Worm (Caenorhabditis elegans) whole organism, L1 larva: Measurements from ENCODE around the gene dpy-2.

Experiments
- C16A3.4 ChIP-seq: fragments of 150-350 bp; optimal IDR thresholded peaks from 2 replicates; lab custom pipeline; 2014; ENCODE audit warnings: missing biosample characterization, missing genetic modification characterization
- C34B4.2 ChIP-seq: sonication (generic microtip); optimal IDR thresholded peaks from 2 replicates; lab custom pipeline; 2017; ENCODE audit warnings: mild to moderate bottlenecking, missing genetic modification characterization, missing compliant biosample characterization
- aha-1 ChIP-seq: fragments of 150-350 bp; optimal IDR thresholded peaks from 2 replicates; lab custom pipeline; 2014; ENCODE audit warnings: missing biosample characterization, missing genetic modification characterization
- alr-1 ChIP-seq: fragments of 200-800 bp; sonication (Bioruptor generic); optimal IDR thresholded peaks from 2 replicates; lab custom pipeline; 2018; ENCODE audit warnings: borderline replicate concordance, mild to moderate bottlenecking, missing genetic modification characterization, missing compliant biosample characterization
- blmp-1 ChIP-seq: fragments of 150-350 bp; optimal IDR thresholded peaks from 2 replicates; lab custom pipeline; 2014; ENCODE audit warnings: missing biosample characterization, missing genetic modification characterization
- ceh-63 ChIP-seq: fragments of 200-800 bp; sonication (Bioruptor generic); optimal IDR thresholded peaks from 2 replicates; lab custom pipeline; 2018; ENCODE audit warnings: mild to moderate bottlenecking, missing genetic modification characterization, missing compliant biosample characterization
- ceh-8 ChIP-seq: fragments of 200-800 bp; sonication (Bioruptor generic); optimal IDR thresholded peaks from 2 replicates; lab custom pipeline; 2018; ENCODE audit warnings: mild to moderate bottlenecking, missing genetic modification characterization, moderate library complexity, missing compliant biosample characterization
- ceh-82 ChIP-seq, 3 experiments: fragments of 150-350 bp in 1 of 3; sonication (generic microtip) in 2 of 3; optimal IDR thresholded peaks; 2 replicates each; lab custom pipeline; 2014 to 2017; ENCODE audit warnings: missing biosample characterization in 3 of 3, missing genetic modification characterization in 3 of 3
- ceh-90 ChIP-seq: sonication (generic microtip); optimal IDR thresholded peaks from 2 replicates; lab custom pipeline; 2016; ENCODE audit warnings: missing genetic modification characterization, missing compliant biosample characterization
- ces-1 ChIP-seq: fragments of 150-350 bp; optimal IDR thresholded peaks from 2 replicates; lab custom pipeline; 2014; ENCODE audit warnings: missing biosample characterization, missing genetic modification reagents, missing genetic modification characterization
- dpl-1 ChIP-seq, 3 experiments: fragments of 150-350 bp in 2 of 3; sonication (generic microtip) in 1 of 3; optimal IDR thresholded peaks; 2 replicates each; lab custom pipeline; 2014 to 2017; ENCODE audit warnings: missing biosample characterization in 3 of 3, missing genetic modification characterization in 3 of 3, missing genetic modification reagents in 3 of 3
- dsc-1 ChIP-seq: sonication (generic microtip); optimal IDR thresholded peaks from 2 replicates; lab custom pipeline; 2016; ENCODE audit warnings: mild to moderate bottlenecking, missing genetic modification characterization, missing compliant biosample characterization
- efl-3 ChIP-seq: fragments of 200-800 bp; sonication (Bioruptor generic); optimal IDR thresholded peaks from 2 replicates; lab custom pipeline; 2018; ENCODE audit warnings: mild to moderate bottlenecking, missing genetic modification characterization, missing compliant biosample characterization
- egl-13 ChIP-seq: sonication (generic microtip); optimal IDR thresholded peaks from 2 replicates; lab custom pipeline; 2016; ENCODE audit warnings: missing genotype, missing genetic modification reagents, missing genetic modification characterization, missing compliant biosample characterization
- elt-2 ChIP-seq: sonication (generic microtip); optimal IDR thresholded peaks from 2 replicates; lab custom pipeline; 2016; ENCODE audit warnings: missing genetic modification characterization, mild to moderate bottlenecking, inconsistent platforms, missing compliant biosample characterization, missing genetic modification reagents
- elt-3 ChIP-seq, 6 experiments: fragments of 150-350 bp in 1 of 6; sonication (generic microtip); optimal IDR thresholded peaks; 2 replicates each; lab custom pipeline; 2017 to 2018; ENCODE audit warnings: missing biosample characterization in 6 of 6, missing genetic modification characterization in 6 of 6, inconsistent platforms in 1 of 6
- fkh-10 ChIP-seq: sonication (generic microtip); optimal IDR thresholded peaks from 2 replicates; lab custom pipeline; 2017; ENCODE audit warnings: missing biosample characterization, missing genetic modification reagents, missing genetic modification characterization
- fkh-8 ChIP-seq: sonication (generic microtip); optimal IDR thresholded peaks from 2 replicates; lab custom pipeline; 2016; ENCODE audit warnings: mild to moderate bottlenecking, missing genetic modification characterization, missing compliant biosample characterization
- grh-1 ChIP-seq: fragments of 200-800 bp; sonication (Bioruptor generic); IDR thresholded peaks from 2 replicates; pipeline ENCODE4 v1.3.6; 2022; ENCODE audit warnings: missing genetic modification reagents, missing genetic modification characterization, missing compliant biosample characterization
- hlh-17 ChIP-seq: fragments of 200-800 bp; sonication (Bioruptor generic); optimal IDR thresholded peaks from 2 replicates; lab custom pipeline; 2018; ENCODE audit warnings: missing genetic modification characterization, mild to moderate bottlenecking, missing compliant biosample characterization, moderate library complexity, borderline replicate concordance
- hlh-4 ChIP-seq: sonication (generic microtip); optimal IDR thresholded peaks from 2 replicates; lab custom pipeline; 2016; ENCODE audit warnings: mild to moderate bottlenecking, missing genetic modification characterization, missing compliant biosample characterization
- hpl-2 ChIP-seq: fragments of 150-350 bp; optimal IDR thresholded peaks from 2 replicates; lab custom pipeline; 2014; ENCODE audit warnings: missing biosample characterization, missing genetic modification reagents, missing genetic modification characterization
- isw-1 ChIP-seq: fragments of 200-800 bp; sonication (Bioruptor generic); IDR thresholded peaks from 2 replicates; pipeline ENCODE4 v1.3.6; 2022; ENCODE audit warnings: missing genetic modification characterization, missing compliant biosample characterization
- jun-1 ChIP-seq: fragments of 150-350 bp; optimal IDR thresholded peaks from 2 replicates; lab custom pipeline; 2014; ENCODE audit warnings: missing biosample characterization, missing genetic modification reagents, missing genetic modification characterization
- lin-13 ChIP-seq: fragments of 150-350 bp; optimal IDR thresholded peaks from 2 replicates; lab custom pipeline; 2014; ENCODE audit warnings: missing biosample characterization, missing genetic modification reagents, missing genetic modification characterization
- lin-14 ChIP-seq: fragments of 200-800 bp; sonication (Bioruptor generic); optimal IDR thresholded peaks from 2 replicates; lab custom pipeline; 2018; ENCODE audit warnings: mild to moderate bottlenecking, missing genetic modification characterization, moderate library complexity, missing compliant biosample characterization
- lin-15B ChIP-seq: fragments of 150-350 bp; sonication (generic microtip); optimal IDR thresholded peaks from 3 replicates; lab custom pipeline; 2014; ENCODE audit warnings: missing biosample characterization, missing genetic modification characterization
- lin-39 ChIP-seq: fragments of 150-350 bp; optimal IDR thresholded peaks from 2 replicates; lab custom pipeline; 2014; ENCODE audit warnings: missing biosample characterization, missing genetic modification reagents, missing genetic modification characterization
- lsy-2 ChIP-seq, 2 experiments: fragments of 150-350 bp; optimal IDR thresholded peaks; 2 replicates each; lab custom pipeline; 2014; ENCODE audit warnings: missing biosample characterization in 2 of 2, missing genetic modification characterization in 2 of 2
- mab-9 ChIP-seq: fragments of 200-800 bp; sonication (Bioruptor generic); IDR thresholded peaks from 2 replicates; pipeline ENCODE4 v1.3.6; 2022; ENCODE audit warnings: missing genetic modification reagents, missing genetic modification characterization, missing compliant biosample characterization
- mdl-1 ChIP-seq, 2 experiments: fragments of 150-350 bp; optimal IDR thresholded peaks; 2 replicates each; lab custom pipeline; 2014 to 2017; ENCODE audit warnings: missing biosample characterization in 2 of 2, missing genetic modification characterization in 2 of 2, inconsistent platforms in 1 of 2
- mef-2 ChIP-seq: fragments of 150-350 bp; optimal IDR thresholded peaks from 2 replicates; lab custom pipeline; 2014; ENCODE audit warnings: missing biosample characterization, missing genetic modification characterization
- mep-1 ChIP-seq: fragments of 150-350 bp; optimal IDR thresholded peaks from 2 replicates; lab custom pipeline; 2014; ENCODE audit warnings: missing biosample characterization, missing genetic modification characterization
- nhr-237 ChIP-seq: fragments of 150-350 bp; optimal IDR thresholded peaks from 2 replicates; lab custom pipeline; 2014; ENCODE audit warnings: missing biosample characterization, missing genetic modification characterization
- nhr-28 ChIP-seq: fragments of 150-350 bp; optimal IDR thresholded peaks from 2 replicates; lab custom pipeline; 2014; ENCODE audit warnings: missing biosample characterization, missing genetic modification characterization
- nhr-47 ChIP-seq: sonication (generic microtip); optimal IDR thresholded peaks from 2 replicates; lab custom pipeline; 2016; ENCODE audit warnings: mild to moderate bottlenecking, missing genetic modification characterization, moderate library complexity, missing compliant biosample characterization
- nhr-71 ChIP-seq: sonication (generic microtip); optimal IDR thresholded peaks from 2 replicates; lab custom pipeline; 2016; ENCODE audit warnings: mild to moderate bottlenecking, missing genetic modification characterization, moderate library complexity, missing compliant biosample characterization
- nhr-76 ChIP-seq: sonication (generic microtip); optimal IDR thresholded peaks from 2 replicates; lab custom pipeline; 2017; ENCODE audit warnings: missing biosample characterization, missing genetic modification characterization
- nhr-77 ChIP-seq: fragments of 150-350 bp; optimal IDR thresholded peaks from 2 replicates; lab custom pipeline; 2014; ENCODE audit warnings: missing biosample characterization, missing genetic modification characterization
- nhr-85 ChIP-seq: sonication (generic microtip); peaks from one replicate; lab custom pipeline; 2016; ENCODE audit warnings: missing genetic modification characterization, inconsistent platforms, missing compliant biosample characterization
- pag-3 ChIP-seq: sonication (generic microtip); optimal IDR thresholded peaks from 2 replicates; lab custom pipeline; 2017; ENCODE audit warnings: missing genetic modification characterization, mild to moderate bottlenecking, missing compliant biosample characterization, antibody characterized with exemption, borderline replicate concordance; ENCODE audit not compliant: insufficient read depth
- pax-3 ChIP-seq: fragments of 200-800 bp; sonication (Bioruptor generic); optimal IDR thresholded peaks from 2 replicates; lab custom pipeline; 2018; ENCODE audit warnings: mild to moderate bottlenecking, missing genetic modification characterization, moderate library complexity, missing compliant biosample characterization
- skn-1 ChIP-seq: fragments of 150-350 bp; optimal IDR thresholded peaks from 2 replicates; lab custom pipeline; 2014; ENCODE audit warnings: missing biosample characterization, missing genetic modification characterization
- snpc-4 ChIP-seq: fragments of 150-350 bp; optimal IDR thresholded peaks from 2 replicates; lab custom pipeline; 2014; ENCODE audit warnings: missing biosample characterization, missing genetic modification characterization
- sox-4 ChIP-seq: sonication (generic microtip); optimal IDR thresholded peaks from 2 replicates; lab custom pipeline; 2016; ENCODE audit warnings: missing genetic modification characterization, missing compliant biosample characterization
- sptf-1 ChIP-seq: fragments of 150-350 bp; optimal IDR thresholded peaks from 2 replicates; lab custom pipeline; 2014; ENCODE audit warnings: missing biosample characterization, missing genetic modification characterization
- sup-37 ChIP-seq: fragments of 200-800 bp; sonication (Bioruptor generic); optimal IDR thresholded peaks from 2 replicates; lab custom pipeline; 2018; ENCODE audit warnings: mild to moderate bottlenecking, missing genetic modification characterization, missing compliant biosample characterization
- tlp-1 ChIP-seq: fragments of 150-350 bp; optimal IDR thresholded peaks from 2 replicates; lab custom pipeline; 2014; ENCODE audit warnings: missing biosample characterization, missing genetic modification characterization
- unc-86 ChIP-seq: sonication (generic microtip); optimal IDR thresholded peaks from 2 replicates; lab custom pipeline; 2016; ENCODE audit warnings: missing genetic modification characterization, missing compliant biosample characterization
- vab-15 ChIP-seq: sonication (generic microtip); optimal IDR thresholded peaks from 2 replicates; lab custom pipeline; 2017; ENCODE audit warnings: missing genotype, mild to moderate bottlenecking, missing genetic modification characterization, missing compliant biosample characterization
- xbp-1 ChIP-seq: sonication (generic microtip); optimal IDR thresholded peaks from 2 replicates; lab custom pipeline; 2016; ENCODE audit warnings: missing genetic modification characterization, missing compliant biosample characterization
- zip-4 ChIP-seq: fragments of 200-800 bp; sonication (Bioruptor generic); optimal IDR thresholded peaks from 2 replicates; lab custom pipeline; 2018; ENCODE audit warnings: mild to moderate bottlenecking, missing genetic modification characterization, moderate library complexity, missing compliant biosample characterization
- ztf-11 ChIP-seq, 2 experiments: sonication (generic microtip); optimal IDR thresholded peaks; 2 replicates each; lab custom pipeline; 2016 to 2017; ENCODE audit warnings: missing genetic modification characterization in 2 of 2, missing biosample characterization in 1 of 2, missing compliant biosample characterization in 1 of 2

Gene dpy-2

ce11 chrII:6741428-6741827 lies 27.3 kb downstream of the dpy-2 start, which contains the start of gene exos-8:
exos-8 (plus strand) TSS chrII:6741691.
- TF ChIP-seq snpc-4 (peak; percentile 15), ztf-11 (tag; optimal IDR thresholded peaks at IDR 0.05; lab: Kevin White, UChicago) (peak in 1 of 2 experiments; percentile 17), ceh-8 (GFP tag; lab: Kevin White, UChicago) (no peak), sox-4 (tag; lab: Kevin White, UChicago) (no peak), lin-39 (no peak), zip-4 (no peak), alr-1 (no peak), dsc-1 (tag; lab: Kevin White, UChicago) (peak; percentile 9), elt-3 (tag; optimal IDR thresholded peaks at IDR 0.05; lab: Kevin White, UChicago) (peak in 1 of 6 experiments; percentile 55), nhr-237 (tag; lab: Kevin White, UChicago) (no peak), C16A3.4 (peak; percentile 65), grh-1 (GFP tag; lab: Robert Waterston, UW) (no peak), tlp-1 (no peak), skn-1 (peak; percentile 6), nhr-47 (tag; lab: Kevin White, UChicago) (peak; percentile 60), unc-86 (tag; lab: Kevin White, UChicago) (no peak), lsy-2 (tag; optimal IDR thresholded peaks at IDR 0.05; lab: Kevin White, UChicago) (peak; percentile 28 to 80), nhr-76 (no peak), hpl-2 (GFP tag; lab: Kevin White, UChicago) (peak; percentile 9), nhr-77 (tag; lab: Kevin White, UChicago) (peak; percentile 63), blmp-1 (tag; lab: Kevin White, UChicago) (peak; percentile 55), aha-1 (no peak), mep-1 (tag; lab: Kevin White, UChicago) (no peak), mef-2 (tag; lab: Kevin White, UChicago) (no peak), hlh-17 (GFP tag; lab: Kevin White, UChicago) (no peak), lin-15B (tag; lab: Kevin White, UChicago) (peak; percentile 81), isw-1 (GFP tag; lab: Robert Waterston, UW) (no peak; the same call in 1 of the 2 replicates), vab-15 (tag; lab: Kevin White, UChicago) (peak; percentile 16), lin-14 (GFP tag; lab: Kevin White, UChicago) (peak; percentile 55), jun-1 (peak; percentile 13), ces-1 (GFP tag; lab: Kevin White, UChicago) (no peak), mdl-1 (tag; optimal IDR thresholded peaks at IDR 0.05; lab: Kevin White, UChicago) (no peak), lin-13 (GFP tag; lab: Kevin White, UChicago) (peak; percentile 63), hlh-4 (no peak), ceh-82 (tag; optimal IDR thresholded peaks at IDR 0.05; lab: Kevin White, UChicago) (peak in 2 of 3 experiments; percentile 33 to 71), nhr-28 (no peak), egl-13 (tag; lab: Kevin White, UChicago) (no peak), pag-3 (tag; lab: Kevin White, UChicago) (no peak), dpl-1 (GFP tag; optimal IDR thresholded peaks at IDR 0.05; lab: Kevin White, UChicago) (peak; percentile 46 to 71 (median 56)), elt-2 (tag; lab: Kevin White, UChicago) (no peak), nhr-85 (tag; lab: Kevin White, UChicago) (peak; percentile 59), C34B4.2 (tag; lab: Kevin White, UChicago) (no peak), fkh-8 (tag; lab: Kevin White, UChicago) (peak; percentile 58), sup-37 (GFP tag; lab: Kevin White, UChicago) (no peak), xbp-1 (tag; lab: Kevin White, UChicago) (peak; percentile 53), sptf-1 (no peak), fkh-10 (GFP tag; lab: Kevin White, UChicago) (no peak), ceh-63 (GFP tag; lab: Kevin White, UChicago) (no peak), pax-3 (tag; lab: Kevin White, UChicago) (peak; percentile 35), mab-9 (GFP tag; lab: Robert Waterston, UW) (no peak), nhr-71 (peak; percentile 69), efl-3 (GFP tag; lab: Kevin White, UChicago) (no peak), ceh-90 (tag; lab: Kevin White, UChicago) (no peak)
